Worm (Caenorhabditis elegans) whole organism, early embryonic: ENCODE measurements around the gene C48B4.8.

Experiments
- ama-1 ChIP-seq: fragments of 150-350 bp; optimal IDR thresholded peaks from 2 replicates; lab custom pipeline; 2014
- pes-1 ChIP-seq: fragments of 200-800 bp; sonication (Bioruptor generic); IDR thresholded peaks from 2 replicates; pipeline ENCODE4 v1.3.6; 2022; ENCODE audit warnings: missing genetic modification reagents, missing genetic modification characterization, missing compliant biosample characterization

- TF ChIP-seq ama-1 (lab: Kevin White, UChicago) = no peak
- no peak for TF ChIP-seq pes-1
Measured at ce11 chrIII:9511055-9511520, 50.0 kb downstream of the C48B4.8 start, which contains the start of gene F55H2.5.
